Fruit fly (Drosophila melanogaster) Kc167 (cell line): Measurements from ENCODE around the gene Ref1.

Experiments used
- h ChIP-seq: fragments of >200 bp; optimal IDR thresholded peaks from 3 replicates; lab custom pipeline; 2018; ENCODE audit warnings: missing external identifiers
- ttk ChIP-seq: sonication (Bioruptor generic); optimal IDR thresholded peaks from 2 replicates; lab custom pipeline; 2017; ENCODE audit warnings: missing external identifiers

- TF ChIP-seq h (lab: Kevin White, UChicago) (no peak), ttk (lab: Kevin White, UChicago) (no peak)
Observed at dm6 chr3R:7102853-7103833, 23.0 kb upstream of the Ref1 start.
